Fruit fly (Drosophila melanogaster) whole organism, embryonic: ENCODE data around the gene Mco4.
A peak's percentile ranks its signal among the peaks of the same experiment; 100 is the strongest.

ENCODE experiments used
- Antp ChIP-seq: fragments of 200-800 bp; sonication (Bioruptor generic); optimal IDR thresholded peaks from 3 replicates; lab custom pipeline; 2016; ENCODE audit warnings: missing biosample characterization, missing genetic modification characterization
- Blimp-1 ChIP-seq: fragments of 200-800 bp; sonication (Bioruptor generic); optimal IDR thresholded peaks from 3 replicates; lab custom pipeline; 2018; ENCODE audit warnings: missing biosample characterization, missing genetic modification characterization, mild to moderate bottlenecking, moderate library complexity, missing genetic modification reagents
- BtbVII ChIP-seq: fragments of 200-800 bp; sonication (Bioruptor generic); optimal IDR thresholded peaks from 3 replicates; lab custom pipeline; 2017; ENCODE audit warnings: missing biosample characterization, mild to moderate bottlenecking, missing genetic modification characterization
- Bteb2 ChIP-seq: fragments of 200-800 bp; sonication (Bioruptor generic); optimal IDR thresholded peaks from 2 replicates; lab custom pipeline; 2016; ENCODE audit warnings: missing biosample characterization, missing genetic modification characterization
- C15 ChIP-seq: fragments of 200-800 bp; sonication (Bioruptor generic); IDR thresholded peaks from 3 replicates; pipeline ENCODE4 v1.3.6; 2022; ENCODE audit warnings: missing biosample characterization, missing genetic modification characterization
- CG11247 ChIP-seq: fragments of 200-800 bp; sonication (Bioruptor generic); IDR thresholded peaks from 2 replicates; pipeline ENCODE4 v1.3.6; 2022; ENCODE audit warnings: missing biosample characterization, missing genetic modification characterization
- CG11723 ChIP-seq: fragments of 200-800 bp; sonication (Bioruptor generic); optimal IDR thresholded peaks from 2 replicates; lab custom pipeline; 2017; ENCODE audit warnings: missing biosample characterization, mild to moderate bottlenecking, missing genetic modification characterization
- CG17186 ChIP-seq: fragments of 200-800 bp; sonication (Bioruptor generic); optimal IDR thresholded peaks from 3 replicates; lab custom pipeline; 2017; ENCODE audit warnings: missing biosample characterization, missing genetic modification reagents, missing genetic modification characterization
- CG17359 ChIP-seq: fragments of 200-800 bp; sonication (Bioruptor generic); optimal IDR thresholded peaks from 3 replicates; lab custom pipeline; 2018; ENCODE audit warnings: missing biosample characterization, mild to moderate bottlenecking, missing genetic modification characterization, moderate library complexity
- CG17829 ChIP-seq: fragments of 200-800 bp; optimal IDR thresholded peaks from 2 replicates; lab custom pipeline; 2019; ENCODE audit warnings: missing biosample characterization, mild to moderate bottlenecking, missing genetic modification characterization, moderate library complexity
- CG2712 ChIP-seq: fragments of 200-800 bp; optimal IDR thresholded peaks from 3 replicates; lab custom pipeline; 2019; ENCODE audit warnings: missing biosample characterization, mild to moderate bottlenecking, missing genetic modification characterization, moderate library complexity
- CG31365 ChIP-seq: fragments of 200-800 bp; sonication (Bioruptor generic); optimal IDR thresholded peaks from 2 replicates; lab custom pipeline; 2018; ENCODE audit warnings: missing biosample characterization, mild to moderate bottlenecking, missing genetic modification characterization
- CG32772 ChIP-seq: fragments of 200-800 bp; sonication (Bioruptor generic); IDR thresholded peaks from 2 replicates; pipeline ENCODE4 v1.3.6; 2022; ENCODE audit warnings: missing biosample characterization, missing genetic modification characterization
- CG4404 ChIP-seq: fragments of 200-800 bp; sonication (Bioruptor generic); IDR thresholded peaks from 2 replicates; pipeline ENCODE4 v1.3.6; 2022; ENCODE audit warnings: missing biosample characterization, missing genetic modification characterization
- CG7963 ChIP-seq: fragments of 200-800 bp; sonication (Bioruptor generic); IDR thresholded peaks from 3 replicates; pipeline ENCODE4 v1.3.6; 2022; ENCODE audit warnings: missing biosample characterization, missing genetic modification characterization; ENCODE audit not compliant: partially characterized antibody
- CG8359 ChIP-seq: fragments of 200-800 bp; sonication (Bioruptor generic); optimal IDR thresholded peaks from 2 replicates; lab custom pipeline; 2017; ENCODE audit warnings: missing biosample characterization, mild to moderate bottlenecking, missing genetic modification characterization, borderline replicate concordance
- CTCF ChIP-seq: fragments of 200-800 bp; sonication (Bioruptor generic); optimal IDR thresholded peaks from 2 replicates; lab custom pipeline; 2017; ENCODE audit warnings: missing biosample characterization, mild to moderate bottlenecking, missing genetic modification characterization, moderate library complexity
- Fer1 ChIP-seq: fragments of 200-800 bp; sonication (Bioruptor generic); optimal IDR thresholded peaks from 2 replicates; lab custom pipeline; 2017; ENCODE audit warnings: missing biosample characterization, mild to moderate bottlenecking, missing genetic modification characterization
- HLHmδ ChIP-seq: fragments of 200-800 bp; sonication (Bioruptor generic); optimal IDR thresholded peaks from 2 replicates; lab custom pipeline; 2018; ENCODE audit warnings: missing biosample characterization, mild to moderate bottlenecking, missing genetic modification characterization, moderate library complexity
- Nf-YB ChIP-seq: fragments of 200-800 bp; sonication (Bioruptor generic); optimal IDR thresholded peaks from 3 replicates; lab custom pipeline; 2019; ENCODE audit warnings: missing biosample characterization, mild to moderate bottlenecking, missing genetic modification characterization, moderate library complexity
- PHDP ChIP-seq: fragments of 200-800 bp; sonication (Bioruptor generic); optimal IDR thresholded peaks from 3 replicates; lab custom pipeline; 2018; ENCODE audit warnings: missing biosample characterization, mild to moderate bottlenecking, missing genetic modification characterization, moderate library complexity
- Poxn ChIP-seq: fragments of 200-800 bp; sonication (Bioruptor generic); IDR thresholded peaks from 2 replicates; pipeline ENCODE4 v1.3.6; 2022; ENCODE audit warnings: missing biosample characterization, missing genetic modification characterization
- Six4 ChIP-seq: fragments of 200-800 bp; sonication (Bioruptor generic); optimal IDR thresholded peaks from 2 replicates; lab custom pipeline; 2016; ENCODE audit warnings: missing biosample characterization, missing genetic modification characterization
- Sox100B ChIP-seq: fragments of 200-800 bp; sonication (Bioruptor generic); optimal IDR thresholded peaks from 3 replicates; lab custom pipeline; 2018; ENCODE audit warnings: missing biosample characterization, mild to moderate bottlenecking, missing genetic modification characterization
- Usf ChIP-seq: fragments of 200-800 bp; sonication (Bioruptor generic); optimal IDR thresholded peaks from 2 replicates; lab custom pipeline; 2017; ENCODE audit warnings: missing genotype, missing biosample characterization, missing genetic modification characterization
- bsh ChIP-seq, 2 experiments: fragments of 200-800 bp; sonication (Bioruptor generic); optimal IDR thresholded peaks; 2 replicates each; lab custom pipeline; 2017 to 2018; ENCODE audit warnings: mild to moderate bottlenecking in 2 of 2, missing biosample characterization in 2 of 2, missing genetic modification characterization in 2 of 2, moderate library complexity in 1 of 2
- cg ChIP-seq: fragments of 200-800 bp; sonication (Bioruptor generic); optimal IDR thresholded peaks from 3 replicates; lab custom pipeline; 2019; ENCODE audit warnings: missing biosample characterization, mild to moderate bottlenecking, missing genetic modification characterization, moderate library complexity
- chm ChIP-seq: fragments of 200-800 bp; sonication (Bioruptor generic); IDR thresholded peaks from 2 replicates; pipeline ENCODE4 v1.3.6; 2022; ENCODE audit warnings: missing biosample characterization, missing genetic modification characterization
- chn ChIP-seq: fragments of 200-800 bp; sonication (Bioruptor generic); optimal IDR thresholded peaks from 2 replicates; lab custom pipeline; 2016; ENCODE audit warnings: missing biosample characterization, missing genetic modification characterization
- ci ChIP-seq: fragments of 200-800 bp; sonication (Bioruptor generic); IDR thresholded peaks from 3 replicates; pipeline ENCODE4 v1.3.6; 2022; ENCODE audit warnings: missing biosample characterization, missing genetic modification characterization
- corto ChIP-seq: fragments of 200-800 bp; sonication (Bioruptor generic); optimal IDR thresholded peaks from 2 replicates; lab custom pipeline; 2016; ENCODE audit warnings: missing biosample characterization, mild to moderate bottlenecking, missing genetic modification characterization, moderate library complexity
- crp ChIP-seq, 2 experiments: fragments of 200-800 bp; sonication (Bioruptor generic); optimal IDR thresholded peaks; 2 replicates in 1 of 2; 3 replicates in 1 of 2; lab custom pipeline; 2017; ENCODE audit warnings: missing biosample characterization in 2 of 2, missing genetic modification characterization in 2 of 2, mild to moderate bottlenecking in 1 of 2, moderate library complexity in 1 of 2
- dmrt11E ChIP-seq: fragments of 200-800 bp; sonication (Bioruptor generic); optimal IDR thresholded peaks from 3 replicates; lab custom pipeline; 2018; ENCODE audit warnings: missing biosample characterization, mild to moderate bottlenecking, missing genetic modification characterization, moderate library complexity
- eve ChIP-seq, 2 experiments: fragments of >200 bp; optimal IDR thresholded peaks; 2 replicates each; lab custom pipeline; 2017; ENCODE audit warnings: missing biosample characterization in 2 of 2, missing genetic modification characterization in 2 of 2
- exex ChIP-seq: fragments of 200-800 bp; sonication (Bioruptor generic); optimal IDR thresholded peaks from 4 replicates; lab custom pipeline; 2018; ENCODE audit warnings: missing biosample characterization, mild to moderate bottlenecking, missing genetic modification characterization, moderate library complexity
- fru ChIP-seq: fragments of >200 bp; optimal IDR thresholded peaks from 2 replicates; lab custom pipeline; 2017
- grau ChIP-seq: fragments of 200-800 bp; optimal IDR thresholded peaks from 3 replicates; lab custom pipeline; 2019; ENCODE audit warnings: missing biosample characterization, mild to moderate bottlenecking, missing genetic modification characterization, moderate library complexity
- mld ChIP-seq: fragments of 200-800 bp; sonication (Bioruptor generic); IDR thresholded peaks from 3 replicates; pipeline ENCODE4 v1.3.6; 2022; ENCODE audit warnings: missing biosample characterization, missing genetic modification characterization; ENCODE audit not compliant: partially characterized antibody
- nmo ChIP-seq: fragments of 200-800 bp; sonication (Bioruptor generic); optimal IDR thresholded peaks from 2 replicates; lab custom pipeline; 2018; ENCODE audit warnings: missing biosample characterization, mild to moderate bottlenecking, missing genetic modification characterization, moderate library complexity
- pb ChIP-seq: fragments of 200-800 bp; sonication (Bioruptor generic); optimal IDR thresholded peaks from 3 replicates; lab custom pipeline; 2016; ENCODE audit warnings: missing biosample characterization, missing genetic modification characterization
- pita ChIP-seq: fragments of 200-800 bp; sonication (Bioruptor generic); optimal IDR thresholded peaks from 2 replicates; lab custom pipeline; 2017; ENCODE audit warnings: missing biosample characterization, mild to moderate bottlenecking, missing genetic modification characterization
- pnt ChIP-seq: fragments of 200-800 bp; sonication (Bioruptor generic); optimal IDR thresholded peaks from 3 replicates; lab custom pipeline; 2016; ENCODE audit warnings: missing biosample characterization, missing genetic modification characterization
- pum ChIP-seq: fragments of 200-800 bp; sonication (Bioruptor generic); optimal IDR thresholded peaks from 2 replicates; lab custom pipeline; 2016; ENCODE audit warnings: missing biosample characterization, missing genetic modification characterization
- row ChIP-seq: fragments of 200-800 bp; sonication (Bioruptor generic); IDR thresholded peaks from 3 replicates; pipeline ENCODE4 v1.3.6; 2022; ENCODE audit warnings: missing biosample characterization, missing genetic modification characterization
- slp2 ChIP-seq: fragments of 200-800 bp; sonication (Bioruptor generic); optimal IDR thresholded peaks from 2 replicates; lab custom pipeline; 2016; ENCODE audit warnings: missing biosample characterization, missing genetic modification characterization
- tll ChIP-seq, 2 experiments: fragments of 200-800 bp in 1 of 2; fragments of >200 bp in 1 of 2; sonication (Bioruptor generic) in 1 of 2; optimal IDR thresholded peaks; 2 replicates each; lab custom pipeline; 2017 to 2019; ENCODE audit warnings: missing biosample characterization in 2 of 2, missing genetic modification characterization in 2 of 2, mild to moderate bottlenecking in 1 of 2, moderate library complexity in 1 of 2
- wek ChIP-seq: fragments of 200-800 bp; sonication (Bioruptor generic); optimal IDR thresholded peaks from 3 replicates; lab custom pipeline; 2018; ENCODE audit warnings: missing biosample characterization, mild to moderate bottlenecking, missing genetic modification characterization, moderate library complexity
- wor ChIP-seq: fragments of 200-800 bp; sonication (Bioruptor generic); IDR thresholded peaks from 2 replicates; pipeline ENCODE4 v1.3.6; 2022; ENCODE audit warnings: missing biosample characterization, missing genetic modification characterization

Gene Mco4

DNA sequence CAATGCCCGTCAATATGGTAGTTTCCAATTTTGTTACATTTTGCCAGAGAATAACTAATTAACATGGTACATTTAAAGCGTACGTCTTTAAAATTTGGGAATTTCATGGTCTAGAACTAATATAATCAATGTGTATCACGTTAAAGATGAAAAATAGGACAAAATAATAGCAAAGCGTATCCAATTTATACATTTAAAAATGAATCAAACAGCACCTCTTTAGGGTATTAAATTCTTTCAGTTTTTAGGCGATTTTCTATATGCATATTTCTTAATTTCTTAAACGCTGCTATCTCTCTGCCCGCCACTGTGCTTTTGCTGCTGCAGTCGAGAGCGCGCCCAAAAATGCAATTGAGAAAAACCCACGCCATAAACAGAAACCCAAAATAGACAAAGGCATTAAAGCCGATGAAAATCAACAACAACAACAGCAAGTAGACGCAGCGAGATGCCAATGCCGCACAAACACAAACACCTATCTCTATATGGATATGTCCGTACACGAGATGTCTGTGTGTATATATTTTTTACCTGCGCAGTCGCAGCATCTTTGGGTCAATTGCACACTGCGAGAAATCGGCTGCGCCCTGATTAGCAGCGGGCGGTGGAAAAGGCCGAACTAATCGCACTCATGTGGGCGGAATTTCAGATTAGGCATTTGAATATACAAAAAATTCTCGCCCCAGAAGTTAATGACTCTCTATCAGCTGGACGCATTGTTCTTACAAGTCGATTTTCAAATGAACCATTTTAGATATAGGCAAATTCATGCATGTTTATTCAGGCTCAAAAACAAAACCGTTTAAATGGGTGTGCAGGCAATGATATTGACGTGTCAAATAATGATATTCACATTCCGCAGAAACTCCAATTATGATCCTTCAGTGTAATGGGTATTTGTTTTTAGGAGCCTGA lies 26.6 kb downstream of the Mco4 start (continued):
- TF ChIP-seq CG4404 (GFP tag; lab: Robert Waterston, UW) (peak; percentile 61), ci (GFP tag; lab: Robert Waterston, UW) (no peak), CG17359 (tag; lab: Kevin White, UChicago) (peak; percentile 56), pita (GFP tag; lab: Kevin White, UChicago) (no peak), grau (tag; lab: Kevin White, UChicago) (peak; percentile 70), fru (lab: Kevin White, UChicago) (no peak), crp (GFP tag; optimal IDR thresholded peaks at IDR 0.05; lab: Kevin White, UChicago) (peak in 1 of 2 experiments; percentile 4), Fer1 (GFP tag; lab: Kevin White, UChicago) (peak; percentile 16), C15 (GFP tag; lab: Robert Waterston, UW) (no peak), CG17186 (GFP tag; lab: Kevin White, UChicago) (no peak), exex (tag; lab: Kevin White, UChicago) (no peak), CG32772 (peak; percentile 34; the same call in 1 of the 2 replicates), CG8359 (peak; percentile 63), corto (no peak), eve (GFP tag; optimal IDR thresholded peaks at IDR 0.05; lab: Kevin White, UChicago) (no peak), nmo (GFP tag; lab: Kevin White, UChicago) (peak; percentile 87), Usf (GFP tag; lab: Kevin White, UChicago) (peak; percentile 21), pb (GFP tag; lab: Kevin White, UChicago) (no peak), Poxn (GFP tag; lab: Robert Waterston, UW) (no peak), chn (peak; percentile 44), chm (GFP tag; lab: Robert Waterston, UW) (0 out of 2 replicates have a peak, but pooled peaks have one; percentile 19), wor (GFP tag; lab: Robert Waterston, UW) (peak; percentile 42; the same call in 1 of the 2 replicates), CG31365 (tag; lab: Kevin White, UChicago) (no peak), cg (GFP tag; lab: Kevin White, UChicago) (peak; percentile 78), bsh (GFP tag; optimal IDR thresholded peaks at IDR 0.05; lab: Kevin White, UChicago) (peak; percentile 29 to 76), CG2712 (tag; lab: Kevin White, UChicago) (peak; percentile 88), mld (GFP tag; lab: Robert Waterston, UW) (no peak), Blimp-1 (GFP tag; lab: Kevin White, UChicago) (peak; percentile 50), Nf-YB (peak; percentile 55), PHDP (tag; lab: Kevin White, UChicago) (peak; percentile 48), Antp (GFP tag; lab: Kevin White, UChicago) (no peak), row (GFP tag; lab: Robert Waterston, UW) (no peak; the same call in 1 of the 3 replicates), CG11723 (GFP tag; lab: Kevin White, UChicago) (peak; percentile 40), CG17829 (tag; lab: Kevin White, UChicago) (peak; percentile 84), wek (GFP tag; lab: Kevin White, UChicago) (no peak), slp2 (GFP tag; lab: Kevin White, UChicago) (peak; percentile 30), pnt (GFP tag; lab: Kevin White, UChicago) (no peak), Sox100B (GFP tag; lab: Kevin White, UChicago) (peak; percentile 87), pum (GFP tag; lab: Kevin White, UChicago) (peak; percentile 18), Bteb2 (GFP tag; lab: Kevin White, UChicago) (no peak), Six4 (GFP tag; lab: Kevin White, UChicago) (peak; percentile 29), BtbVII (GFP tag; lab: Kevin White, UChicago) (no peak), tll (GFP tag; optimal IDR thresholded peaks at IDR 0.05; lab: Kevin White, UChicago) (peak in 1 of 2 experiments; percentile 89), CG7963 (GFP tag; lab: Robert Waterston, UW) (no peak), dmrt11E (tag; lab: Kevin White, UChicago) (peak; percentile 87), HLHmδ (no peak), CTCF (no peak), CG11247 (GFP tag; lab: Robert Waterston, UW) (no peak)
